Fruit fly (Drosophila melanogaster) whole organism, embryonic: ENCODE measurements around the gene eIF4A.

ENCODE experiments used
- CG10979 ChIP-seq: fragments of 200-800 bp; sonication (Bioruptor generic); optimal IDR thresholded peaks from 2 replicates; lab custom pipeline; 2018; ENCODE audit warnings: missing biosample characterization, mild to moderate bottlenecking, missing genetic modification characterization, moderate library complexity
- CG11560 ChIP-seq: fragments of 200-800 bp; sonication (Bioruptor generic); IDR thresholded peaks from 3 replicates; pipeline ENCODE4 v1.3.6; 2022; ENCODE audit warnings: missing biosample characterization, missing genetic modification characterization
- CG11696 ChIP-seq: fragments of 200-800 bp; sonication (Bioruptor generic); IDR thresholded peaks from 2 replicates; pipeline ENCODE4 v1.3.6; 2022; ENCODE audit warnings: missing biosample characterization, missing genetic modification characterization
- CG12391 ChIP-seq: fragments of 200-800 bp; sonication (Bioruptor generic); optimal IDR thresholded peaks from 3 replicates; lab custom pipeline; 2018; ENCODE audit warnings: missing biosample characterization, mild to moderate bottlenecking, missing genetic modification characterization, moderate library complexity
- CG12769 ChIP-seq: fragments of 200-800 bp; sonication (Bioruptor generic); optimal IDR thresholded peaks from 2 replicates; lab custom pipeline; 2019; ENCODE audit warnings: missing biosample characterization, mild to moderate bottlenecking, missing genetic modification characterization, moderate library complexity
- CG13624 ChIP-seq: fragments of 200-800 bp; sonication (Bioruptor generic); optimal IDR thresholded peaks from 2 replicates; lab custom pipeline; 2016; ENCODE audit warnings: missing biosample characterization, missing genetic modification characterization
- CG1529 ChIP-seq: fragments of 200-800 bp; sonication (Bioruptor generic); optimal IDR thresholded peaks from 3 replicates; lab custom pipeline; 2018; ENCODE audit warnings: missing biosample characterization, missing genetic modification characterization
- CG17912 ChIP-seq: fragments of 200-800 bp; sonication (Bioruptor generic); optimal IDR thresholded peaks from 2 replicates; lab custom pipeline; 2018; ENCODE audit warnings: missing biosample characterization, mild to moderate bottlenecking, missing genetic modification characterization
- CG2712 ChIP-seq: fragments of 200-800 bp; optimal IDR thresholded peaks from 3 replicates; lab custom pipeline; 2019; ENCODE audit warnings: missing biosample characterization, mild to moderate bottlenecking, missing genetic modification characterization, moderate library complexity
- CG33213 ChIP-seq: fragments of 200-800 bp; sonication (Bioruptor generic); optimal IDR thresholded peaks from 3 replicates; lab custom pipeline; 2016; ENCODE audit warnings: missing biosample characterization, missing genetic modification characterization
- CG3995 ChIP-seq: fragments of 200-800 bp; sonication (Bioruptor generic); optimal IDR thresholded peaks from 3 replicates; lab custom pipeline; 2016; ENCODE audit warnings: missing biosample characterization, missing genetic modification characterization
- CG4282 ChIP-seq: fragments of 200-800 bp; sonication (Bioruptor generic); optimal IDR thresholded peaks from 2 replicates; lab custom pipeline; 2016; ENCODE audit warnings: missing biosample characterization, missing genetic modification characterization
- CG5180 ChIP-seq: fragments of 200-800 bp; sonication (Bioruptor generic); optimal IDR thresholded peaks from 3 replicates; lab custom pipeline; 2017; ENCODE audit warnings: missing biosample characterization, missing genetic modification characterization, mild to moderate bottlenecking, moderate library complexity, missing genetic modification reagents
- CG6791 ChIP-seq: fragments of 200-800 bp; sonication (Bioruptor generic); IDR thresholded peaks from 3 replicates; pipeline ENCODE4 v1.3.6; 2022; ENCODE audit warnings: missing biosample characterization, missing genetic modification characterization; ENCODE audit not compliant: partially characterized antibody
- CG8089 ChIP-seq: fragments of 200-800 bp; sonication (Bioruptor generic); optimal IDR thresholded peaks from 3 replicates; lab custom pipeline; 2016; ENCODE audit warnings: missing biosample characterization, missing genetic modification characterization
- CG8388 ChIP-seq: fragments of 200-800 bp; sonication (Bioruptor generic); optimal IDR thresholded peaks from 2 replicates; lab custom pipeline; 2019; ENCODE audit warnings: missing biosample characterization, mild to moderate bottlenecking, missing genetic modification characterization, moderate library complexity
- CG9797 ChIP-seq: fragments of 200-800 bp; sonication (Bioruptor generic); optimal IDR thresholded peaks from 3 replicates; lab custom pipeline; 2018; ENCODE audit warnings: missing biosample characterization, mild to moderate bottlenecking, missing genetic modification characterization
- CG9876 ChIP-seq: fragments of 200-800 bp; sonication (Bioruptor generic); optimal IDR thresholded peaks from 2 replicates; lab custom pipeline; 2016; ENCODE audit warnings: missing biosample characterization, missing genetic modification characterization
- Camta ChIP-seq: fragments of 200-800 bp; sonication (Bioruptor generic); optimal IDR thresholded peaks from 2 replicates; lab custom pipeline; 2016; ENCODE audit warnings: missing biosample characterization, missing genetic modification characterization
- CkIIα-i1 ChIP-seq: fragments of 200-800 bp; sonication (Bioruptor generic); IDR thresholded peaks from 2 replicates; pipeline ENCODE4 v1.3.6; 2022; ENCODE audit warnings: missing biosample characterization, missing genetic modification characterization
- CoRest ChIP-seq: fragments of 200-800 bp; sonication (Bioruptor generic); optimal IDR thresholded peaks from 3 replicates; lab custom pipeline; 2018; ENCODE audit warnings: missing biosample characterization, mild to moderate bottlenecking, missing genetic modification characterization, moderate library complexity
- CrebB ChIP-seq: fragments of 200-800 bp; sonication (Bioruptor generic); optimal IDR thresholded peaks from 3 replicates; lab custom pipeline; 2018; ENCODE audit warnings: missing biosample characterization, mild to moderate bottlenecking, missing genetic modification characterization
- Eip74EF ChIP-seq, 2 experiments: fragments of 200-800 bp in 1 of 2; fragments of >200 bp in 1 of 2; sonication (Bioruptor generic) in 1 of 2; optimal IDR thresholded peaks; 2 replicates each; lab custom pipeline; 2017 to 2019; ENCODE audit warnings: missing biosample characterization in 2 of 2, missing genetic modification characterization in 2 of 2, mild to moderate bottlenecking in 1 of 2, moderate library complexity in 1 of 2
- Elba2 ChIP-seq: fragments of 200-800 bp; sonication (Bioruptor generic); optimal IDR thresholded peaks from 3 replicates; lab custom pipeline; 2016; ENCODE audit warnings: missing biosample characterization, missing genetic modification characterization
- Gug ChIP-seq: fragments of 200-800 bp; sonication (Bioruptor generic); IDR thresholded peaks from 4 replicates; pipeline ENCODE4 v1.3.6; 2022; ENCODE audit warnings: missing biosample characterization, missing genetic modification characterization
- HLH3B ChIP-seq: fragments of 200-800 bp; sonication (Bioruptor generic); IDR thresholded peaks from 2 replicates; pipeline ENCODE4 v1.3.6; 2022; ENCODE audit warnings: missing biosample characterization, missing genetic modification characterization
- PHDP ChIP-seq: fragments of 200-800 bp; sonication (Bioruptor generic); optimal IDR thresholded peaks from 3 replicates; lab custom pipeline; 2018; ENCODE audit warnings: missing biosample characterization, mild to moderate bottlenecking, missing genetic modification characterization, moderate library complexity
- Rfx ChIP-seq: fragments of 200-800 bp; sonication (Bioruptor generic); IDR thresholded peaks from 2 replicates; pipeline ENCODE4 v1.3.6; 2022; ENCODE audit warnings: missing biosample characterization, missing genetic modification characterization
- Tbp ChIP-seq: fragments of >200 bp; optimal IDR thresholded peaks from 2 replicates; lab custom pipeline; 2018; ENCODE audit warnings: missing biosample characterization, missing genetic modification characterization
- Trl ChIP-seq, 3 experiments: fragments of >200 bp in 2 of 3; fragments of 200-800 bp in 1 of 3; sonication (Bioruptor generic) in 1 of 3; optimal IDR thresholded peaks; 2 replicates in 1 of 3; 3 replicates in 2 of 3; lab custom pipeline; 2016 to 2017; ENCODE audit warnings: missing biosample characterization in 1 of 3, missing genetic modification characterization in 1 of 3
- bcd ChIP-seq: fragments of 200-800 bp; sonication (Bioruptor generic); optimal IDR thresholded peaks from 2 replicates; lab custom pipeline; 2017; ENCODE audit warnings: missing biosample characterization, mild to moderate bottlenecking, missing genetic modification characterization
- crol ChIP-seq: fragments of 200-800 bp; sonication (Bioruptor generic); IDR thresholded peaks from 2 replicates; pipeline ENCODE4 v1.3.6; 2022; ENCODE audit warnings: missing biosample characterization, missing genetic modification characterization
- esg ChIP-seq: fragments of 200-800 bp; sonication (Bioruptor generic); conservative IDR thresholded peaks from 2 replicates; pipeline ENCODE4 v1.3.6; 2022; ENCODE audit warnings: missing biosample characterization, missing genetic modification characterization
- hbn ChIP-seq: fragments of 200-800 bp; sonication (Bioruptor generic); IDR thresholded peaks from 2 replicates; pipeline ENCODE4 v1.3.6; 2022; ENCODE audit warnings: missing biosample characterization, missing genetic modification characterization; ENCODE audit not compliant: partially characterized antibody
- lbe ChIP-seq: fragments of 200-800 bp; sonication (Bioruptor generic); optimal IDR thresholded peaks from 2 replicates; lab custom pipeline; 2016; ENCODE audit warnings: missing biosample characterization, mild to moderate bottlenecking, missing genetic modification characterization
- lmd ChIP-seq: fragments of 200-800 bp; sonication (Bioruptor generic); IDR thresholded peaks from 2 replicates; pipeline ENCODE4 v1.3.6; 2022; ENCODE audit warnings: missing biosample characterization, missing genetic modification characterization
- lov ChIP-seq, 2 experiments: fragments of 200-800 bp in 1 of 2; fragments of >200 bp in 1 of 2; sonication (Bioruptor generic) in 1 of 2; IDR thresholded peaks in 1 of 2; optimal IDR thresholded peaks in 1 of 2; 2 replicates in 1 of 2; 3 replicates in 1 of 2; pipeline versions ENCODE4 v1.3.6 to Lab custom; 2017 to 2022; ENCODE audit warnings: missing biosample characterization in 1 of 2, missing genetic modification characterization in 1 of 2
- nmo ChIP-seq: fragments of 200-800 bp; sonication (Bioruptor generic); optimal IDR thresholded peaks from 2 replicates; lab custom pipeline; 2018; ENCODE audit warnings: missing biosample characterization, mild to moderate bottlenecking, missing genetic modification characterization, moderate library complexity
- phol ChIP-seq: fragments of 200-800 bp; sonication (Bioruptor generic); optimal IDR thresholded peaks from 3 replicates; lab custom pipeline; 2018; ENCODE audit warnings: missing biosample characterization, mild to moderate bottlenecking, missing genetic modification characterization, moderate library complexity
- run ChIP-seq: fragments of 200-800 bp; sonication (Bioruptor generic); optimal IDR thresholded peaks from 3 replicates; lab custom pipeline; 2018; ENCODE audit warnings: missing biosample characterization, mild to moderate bottlenecking, missing genetic modification characterization
- salm ChIP-seq: fragments of 200-800 bp; sonication (Bioruptor generic); optimal IDR thresholded peaks from 2 replicates; lab custom pipeline; 2018; ENCODE audit warnings: missing biosample characterization, mild to moderate bottlenecking, missing genetic modification characterization
- sd ChIP-seq: fragments of 200-800 bp; sonication (Bioruptor generic); optimal IDR thresholded peaks from 3 replicates; lab custom pipeline; 2018; ENCODE audit warnings: missing biosample characterization, mild to moderate bottlenecking, missing genetic modification characterization, moderate library complexity
- slp2 ChIP-seq: fragments of 200-800 bp; sonication (Bioruptor generic); optimal IDR thresholded peaks from 2 replicates; lab custom pipeline; 2016; ENCODE audit warnings: missing biosample characterization, missing genetic modification characterization
- so ChIP-seq: fragments of 200-800 bp; sonication (Bioruptor generic); IDR thresholded peaks from 3 replicates; pipeline ENCODE4 v1.3.6; 2022; ENCODE audit warnings: missing biosample characterization, missing genetic modification characterization
- tgo ChIP-seq: fragments of 200-800 bp; sonication (Bioruptor generic); IDR thresholded peaks from 3 replicates; pipeline ENCODE4 v1.3.6; 2022; ENCODE audit warnings: missing biosample characterization, missing genetic modification characterization
- toy ChIP-seq: fragments of 200-800 bp; sonication (Bioruptor generic); IDR thresholded peaks from 2 replicates; pipeline ENCODE4 v1.3.6; 2022; ENCODE audit warnings: missing biosample characterization, missing genetic modification characterization
- twi ChIP-seq: fragments of 200-800 bp; optimal IDR thresholded peaks from 2 replicates; lab custom pipeline; 2019; ENCODE audit warnings: missing biosample characterization, mild to moderate bottlenecking, missing genetic modification characterization, moderate library complexity
- z ChIP-seq: fragments of 200-800 bp; sonication (Bioruptor generic); IDR thresholded peaks from 3 replicates; pipeline ENCODE4 v1.3.6; 2022; ENCODE audit warnings: missing biosample characterization, missing genetic modification characterization

Gene eIF4A

dm6 chr2L:5971093-5971808, 10.3 kb upstream of the eIF4A start (continued):
- TF ChIP-seq tgo (GFP tag; lab: Robert Waterston, UW) (no peak), HLH3B (GFP tag; lab: Robert Waterston, UW) (no peak), Gug (GFP tag; lab: Robert Waterston, UW) (no peak), so (GFP tag; lab: Robert Waterston, UW) (0 out of 3 replicates have a peak, but pooled peaks have one; percentile 11), sd (peak; percentile 55), nmo (GFP tag; lab: Kevin White, UChicago) (no peak), CG10979 (tag; lab: Kevin White, UChicago) (no peak), Camta (no peak), slp2 (GFP tag; lab: Kevin White, UChicago) (no peak), phol (tag; lab: Kevin White, UChicago) (no peak), bcd (GFP tag; lab: Kevin White, UChicago) (no peak), lmd (no peak), CkIIα-i1 (GFP tag; lab: Robert Waterston, UW) (no peak), CG5180 (GFP tag; lab: Kevin White, UChicago) (no peak), Trl (optimal IDR thresholded peaks at IDR 0.05; lab: Kevin White, UChicago) (no peak), Trl (GFP tag; optimal IDR thresholded peaks at IDR 0.05; lab: Kevin White, UChicago) (no peak), Rfx (GFP tag; lab: Robert Waterston, UW) (peak; percentile 6; the same call in 1 of the 2 replicates), CG12391 (tag; lab: Kevin White, UChicago) (no peak), CoRest (tag; lab: Kevin White, UChicago) (no peak), CG17912 (GFP tag; lab: Kevin White, UChicago) (no peak), CG12769 (tag; lab: Kevin White, UChicago) (peak; percentile 49), CG8089 (GFP tag; lab: Kevin White, UChicago) (no peak), PHDP (tag; lab: Kevin White, UChicago) (no peak), Tbp (GFP tag; lab: Kevin White, UChicago) (no peak), CrebB (tag; lab: Kevin White, UChicago) (no peak), esg (GFP tag; lab: Robert Waterston, UW) (no peak), crol (GFP tag; lab: Robert Waterston, UW) (peak; percentile 42; the same call in 1 of the 2 replicates), salm (tag; lab: Kevin White, UChicago) (peak; percentile 30), twi (tag; lab: Kevin White, UChicago) (peak; percentile 76), CG33213 (GFP tag; lab: Kevin White, UChicago) (no peak), CG8388 (GFP tag; lab: Kevin White, UChicago) (no peak), z (GFP tag; lab: Robert Waterston, UW) (peak; percentile 87), lov (optimal IDR thresholded peaks at IDR 0.05; lab: Kevin White, UChicago) (no peak), lov (GFP tag; IDR thresholded peaks at IDR 0.05; lab: Robert Waterston, UW) (0 out of 3 replicates have a peak, but pooled peaks have one; percentile 14), lbe (GFP tag; lab: Kevin White, UChicago) (no peak), toy (GFP tag; lab: Robert Waterston, UW) (no peak), CG13624 (GFP tag; lab: Kevin White, UChicago) (no peak)

dm6 chr2L:5972005-5972404, 9.6 kb upstream of the eIF4A start:
- TF ChIP-seq CG9876 (GFP tag; lab: Kevin White, UChicago) (no peak), CG6791 (no peak), CG4282 (no peak), Elba2 (GFP tag; lab: Kevin White, UChicago) (no peak), CG17912 (GFP tag; lab: Kevin White, UChicago) (no peak), CG1529 (GFP tag; lab: Kevin White, UChicago) (no peak), CG3995 (GFP tag; lab: Kevin White, UChicago) (no peak), CG11560 (tag; lab: Robert Waterston, UW) (0 out of 3 replicates have a peak, but pooled peaks have one; percentile 31), CG2712 (tag; lab: Kevin White, UChicago) (peak; percentile 15), Eip74EF (GFP tag; optimal IDR thresholded peaks at IDR 0.05; lab: Kevin White, UChicago) (no peak), CG11696 (GFP tag; lab: Robert Waterston, UW) (peak; percentile 53; the same call in 1 of the 2 replicates), phol (tag; lab: Kevin White, UChicago) (peak; percentile 16), run (tag; lab: Kevin White, UChicago) (no peak), CG9797 (GFP tag; lab: Kevin White, UChicago) (no peak), hbn (no peak), Tbp (GFP tag; lab: Kevin White, UChicago) (no peak)
